Fruit fly (Drosophila melanogaster): ENCODE data around the gene CG4598.

The CG4598 gene

DNA sequence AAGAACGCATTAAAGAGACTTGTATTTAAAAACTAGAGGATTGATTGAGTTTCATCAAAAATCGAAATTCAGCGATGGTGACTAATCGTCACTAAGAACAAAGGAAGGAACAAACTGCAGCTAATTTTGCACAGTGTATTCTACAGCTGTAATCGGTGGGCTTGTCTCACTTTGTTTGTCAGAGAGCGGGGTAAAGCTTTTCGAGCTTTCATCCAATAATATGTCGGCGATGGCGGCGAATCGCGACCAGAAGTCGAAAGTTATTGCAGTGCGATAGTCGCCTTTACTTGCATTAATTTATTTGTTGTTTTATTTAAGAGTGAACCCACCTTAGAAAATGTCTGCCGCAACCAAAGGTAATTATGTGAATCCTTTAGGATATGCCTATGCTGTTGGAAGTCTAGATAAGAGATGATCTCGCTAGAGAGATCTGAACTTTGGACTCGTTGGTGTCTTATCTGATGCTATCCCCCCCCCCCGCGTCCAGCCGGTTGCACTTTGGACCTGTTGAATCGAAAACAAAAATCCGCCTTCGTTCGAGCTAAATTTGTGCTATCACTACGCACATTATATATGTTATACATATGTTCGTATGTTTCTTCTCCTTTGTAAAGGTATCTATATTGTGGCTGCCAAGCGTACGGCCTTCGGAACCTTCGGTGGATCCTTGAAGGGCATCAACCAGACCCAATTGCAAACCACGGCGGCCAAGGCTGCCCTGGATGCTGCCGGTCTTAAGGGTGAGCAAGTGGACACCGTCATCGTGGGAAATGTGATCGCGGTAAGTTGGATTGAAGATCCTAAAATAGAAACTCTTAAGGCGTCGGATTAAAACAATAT lies 3.2 kb upstream of the CG4598 start, which contains the start of gene yip2 (continued):
- TF ChIP-seq CG10543 (GFP tag; optimal IDR thresholded peaks at IDR 0.05) (peak; percentile 59), twi (tag; optimal IDR thresholded peaks at IDR 0.05) (no peak), CG34376 (GFP tag; optimal IDR thresholded peaks at IDR 0.05) (peak; percentile 96), CG4854 (GFP tag; optimal IDR thresholded peaks at IDR 0.05) (peak; percentile 5), Poxn (GFP tag; IDR thresholded peaks at IDR 0.05) (no peak), unpg (GFP tag; optimal IDR thresholded peaks at IDR 0.05) (peak; percentile 69), ems (GFP tag; optimal IDR thresholded peaks at IDR 0.05) (peak; percentile 17), CG9817 (tag; optimal IDR thresholded peaks at IDR 0.05) (peak; percentile 39), bsh (GFP tag; optimal IDR thresholded peaks at IDR 0.05) (peak; percentile 58 to 100), CG17361 (GFP tag; IDR thresholded peaks at IDR 0.05) (peak; percentile 34; the same call in 2 of the 3 replicates), CG30403 (GFP tag; optimal IDR thresholded peaks at IDR 0.05) (peak; percentile 49), ash1 (GFP tag; optimal IDR thresholded peaks at IDR 0.05) (no peak), CG1832 (GFP tag; optimal IDR thresholded peaks at IDR 0.05) (no peak), CG15479 (GFP tag; optimal IDR thresholded peaks at IDR 0.05) (no peak), CG12744 (GFP tag; optimal IDR thresholded peaks at IDR 0.05) (peak; percentile 7), Bgb (GFP tag; IDR thresholded peaks at IDR 0.05; ENCODE audit: partially characterized antibody) (0 out of 2 replicates have a peak, but pooled peaks have one; percentile 11), dan (GFP tag; IDR thresholded peaks at IDR 0.05) (no peak), nau (GFP tag; optimal IDR thresholded peaks at IDR 0.05) (peak; percentile 74), Ets65A (GFP tag) (peak; percentile 26), dysf (GFP tag; IDR thresholded peaks at IDR 0.05) (peak; percentile 67; the same call in 1 of the 3 replicates), Ssrp (tag; optimal IDR thresholded peaks at IDR 0.05) (peak; percentile 29), caup (GFP tag; optimal IDR thresholded peaks at IDR 0.05; ENCODE audit: severe bottlenecking) (peak; percentile 55), nmo (GFP tag; optimal IDR thresholded peaks at IDR 0.05) (peak; percentile 22), Sox100B (GFP tag; optimal IDR thresholded peaks at IDR 0.05) (peak; percentile 56), TFAM (GFP tag; optimal IDR thresholded peaks at IDR 0.05) (no peak), CG12071 (GFP tag; optimal IDR thresholded peaks at IDR 0.05) (peak; percentile 62), pnt (GFP tag; optimal IDR thresholded peaks at IDR 0.05) (no peak), CG7928 (GFP tag; optimal IDR thresholded peaks at IDR 0.05) (no peak), crol (GFP tag; IDR thresholded peaks at IDR 0.05) (peak; percentile 66), Sry-β (GFP tag; optimal IDR thresholded peaks at IDR 0.05) (no peak), CG2129 (GFP tag; IDR thresholded peaks at IDR 0.05; ENCODE audit: partially characterized antibody) (no peak), CG12659 (GFP tag; optimal IDR thresholded peaks at IDR 0.05) (peak; percentile 70), trem (tag; optimal IDR thresholded peaks at IDR 0.05) (no peak), CG1233 (GFP tag; optimal IDR thresholded peaks at IDR 0.05) (no peak), Nf-YA (GFP tag; IDR thresholded peaks at IDR 0.05) (peak; percentile 51; the same call in 1 of the 2 replicates), CG1024 (GFP tag; IDR thresholded peaks at IDR 0.05) (0 out of 2 replicates have a peak, but pooled peaks have one; percentile 23), CG18599 (GFP tag; optimal IDR thresholded peaks at IDR 0.05) (peak; percentile 73), luna (GFP tag; optimal IDR thresholded peaks at IDR 0.05) (no peak), Elba2 (GFP tag; optimal IDR thresholded peaks at IDR 0.05) (no peak), vfl (GFP tag; optimal IDR thresholded peaks at IDR 0.05) (peak; percentile 44), croc (GFP tag; conservative IDR thresholded peaks at IDR 0.05) (no peak), HLH54F (GFP tag; optimal IDR thresholded peaks at IDR 0.05) (peak; percentile 34), pfk (GFP tag; optimal IDR thresholded peaks at IDR 0.05) (peak; percentile 36), HLH3B (GFP tag; IDR thresholded peaks at IDR 0.05) (peak; percentile 65), tio (GFP tag; optimal IDR thresholded peaks at IDR 0.05) (no peak), Blimp-1 (GFP tag; optimal IDR thresholded peaks at IDR 0.05) (peak; percentile 42), Hmx (GFP tag; optimal IDR thresholded peaks at IDR 0.05) (peak; percentile 26), Dfd (GFP tag; optimal IDR thresholded peaks at IDR 0.05) (no peak)

Data from whole organism, embryonic.